Fruit fly (Drosophila melanogaster) whole organism, embryonic: Measurements from ENCODE around the gene CG7601.

Source experiments
- CG10366 ChIP-seq: fragments of 200-800 bp; sonication (Bioruptor generic); IDR thresholded peaks from 2 replicates; pipeline ENCODE4 v1.3.6; 2022; ENCODE audit warnings: missing biosample characterization, missing genetic modification characterization
- CG13894 ChIP-seq: fragments of 200-800 bp; sonication (Bioruptor generic); optimal IDR thresholded peaks from 3 replicates; lab custom pipeline; 2018; ENCODE audit warnings: missing biosample characterization, mild to moderate bottlenecking, missing genetic modification characterization, moderate library complexity
- CG14860 ChIP-seq: fragments of 200-800 bp; sonication (Bioruptor generic); IDR thresholded peaks from 3 replicates; pipeline ENCODE4 v1.3.6; 2022; ENCODE audit warnings: missing biosample characterization, missing genetic modification characterization; ENCODE audit not compliant: partially characterized antibody
- CG15696 ChIP-seq: fragments of 200-800 bp; sonication (Bioruptor generic); optimal IDR thresholded peaks from 2 replicates; lab custom pipeline; 2019; ENCODE audit warnings: missing biosample characterization, mild to moderate bottlenecking, missing genetic modification characterization, moderate library complexity
- CG18011 ChIP-seq: fragments of 200-800 bp; sonication (Bioruptor generic); optimal IDR thresholded peaks from 2 replicates; lab custom pipeline; 2017; ENCODE audit warnings: missing biosample characterization, missing genetic modification characterization, mild to moderate bottlenecking, moderate library complexity, missing genotype
- CG2199 ChIP-seq: fragments of 200-800 bp; sonication (Bioruptor generic); IDR thresholded peaks from 3 replicates; pipeline ENCODE4 v1.3.6; 2022; ENCODE audit warnings: missing biosample characterization, missing genetic modification characterization
- CG31441 ChIP-seq: fragments of 200-800 bp; sonication (Bioruptor generic); IDR thresholded peaks from 2 replicates; pipeline ENCODE4 v1.3.6; 2022; ENCODE audit warnings: missing biosample characterization, missing genetic modification characterization
- CG33213 ChIP-seq: fragments of 200-800 bp; sonication (Bioruptor generic); optimal IDR thresholded peaks from 3 replicates; lab custom pipeline; 2016; ENCODE audit warnings: missing biosample characterization, missing genetic modification characterization
- CG33557 ChIP-seq: fragments of 200-800 bp; sonication (Bioruptor generic); optimal IDR thresholded peaks from 2 replicates; lab custom pipeline; 2019; ENCODE audit warnings: missing biosample characterization, mild to moderate bottlenecking, missing genetic modification characterization, moderate library complexity
- CG34376 ChIP-seq: fragments of 200-800 bp; sonication (Bioruptor generic); optimal IDR thresholded peaks from 2 replicates; lab custom pipeline; 2018; ENCODE audit warnings: missing biosample characterization, mild to moderate bottlenecking, missing genetic modification characterization
- CG4282 ChIP-seq: fragments of 200-800 bp; sonication (Bioruptor generic); optimal IDR thresholded peaks from 2 replicates; lab custom pipeline; 2016; ENCODE audit warnings: missing biosample characterization, missing genetic modification characterization
- CG4360 ChIP-seq: fragments of 200-800 bp; sonication (Bioruptor generic); IDR thresholded peaks from 2 replicates; pipeline ENCODE4 v1.3.6; 2022; ENCODE audit warnings: missing biosample characterization, missing genetic modification characterization
- CG6854 ChIP-seq: fragments of 200-800 bp; sonication (Bioruptor generic); optimal IDR thresholded peaks from 3 replicates; lab custom pipeline; 2017; ENCODE audit warnings: missing biosample characterization, mild to moderate bottlenecking, missing genetic modification characterization
- CG7357 ChIP-seq: fragments of 200-800 bp; sonication (Bioruptor generic); IDR thresholded peaks from 3 replicates; pipeline ENCODE4 v1.3.6; 2022; ENCODE audit warnings: missing biosample characterization, missing genetic modification characterization
- CG8478 ChIP-seq: fragments of >200 bp; optimal IDR thresholded peaks from 2 replicates; lab custom pipeline; 2018
- D19A ChIP-seq: fragments of 200-800 bp; optimal IDR thresholded peaks from 3 replicates; lab custom pipeline; 2019; ENCODE audit warnings: missing biosample characterization, mild to moderate bottlenecking, missing genetic modification characterization, moderate library complexity
- Fer1 ChIP-seq: fragments of 200-800 bp; sonication (Bioruptor generic); optimal IDR thresholded peaks from 2 replicates; lab custom pipeline; 2017; ENCODE audit warnings: missing biosample characterization, mild to moderate bottlenecking, missing genetic modification characterization
- Fer2 ChIP-seq: fragments of 200-800 bp; sonication (Bioruptor generic); optimal IDR thresholded peaks from 2 replicates; lab custom pipeline; 2018; ENCODE audit warnings: missing biosample characterization, mild to moderate bottlenecking, missing genetic modification characterization, moderate library complexity
- Hr51 ChIP-seq, 2 experiments: fragments of 200-800 bp; sonication (Bioruptor generic); optimal IDR thresholded peaks; 2 replicates in 1 of 2; 3 replicates in 1 of 2; lab custom pipeline; 2016 to 2018; ENCODE audit warnings: missing biosample characterization in 2 of 2, missing genetic modification characterization in 2 of 2, mild to moderate bottlenecking in 1 of 2, moderate library complexity in 1 of 2
- Hsf ChIP-seq: fragments of 200-800 bp; sonication (Bioruptor generic); optimal IDR thresholded peaks from 3 replicates; lab custom pipeline; 2016; ENCODE audit warnings: missing biosample characterization, missing genetic modification characterization
- Kr ChIP-seq: fragments of 200-800 bp; sonication (Bioruptor generic); optimal IDR thresholded peaks from 2 replicates; lab custom pipeline; 2017; ENCODE audit warnings: missing biosample characterization, mild to moderate bottlenecking, missing genetic modification characterization
- Max ChIP-seq: fragments of 200-800 bp; sonication (Bioruptor generic); optimal IDR thresholded peaks from 2 replicates; lab custom pipeline; 2016; ENCODE audit warnings: missing biosample characterization, mild to moderate bottlenecking, missing genetic modification characterization
- NC2β ChIP-seq: fragments of 200-800 bp; sonication (Bioruptor generic); optimal IDR thresholded peaks from 2 replicates; lab custom pipeline; 2016; ENCODE audit warnings: missing biosample characterization, missing genetic modification characterization
- Optix ChIP-seq: fragments of 200-800 bp; sonication (Bioruptor generic); IDR thresholded peaks from 3 replicates; pipeline ENCODE4 v1.3.6; 2022; ENCODE audit warnings: missing biosample characterization, missing genetic modification characterization
- Poxn ChIP-seq: fragments of 200-800 bp; sonication (Bioruptor generic); IDR thresholded peaks from 2 replicates; pipeline ENCODE4 v1.3.6; 2022; ENCODE audit warnings: missing biosample characterization, missing genetic modification characterization
- Rx ChIP-seq: fragments of 200-800 bp; sonication (Bioruptor generic); IDR thresholded peaks from 2 replicates; pipeline ENCODE4 v1.3.6; 2022; ENCODE audit warnings: missing biosample characterization, missing genetic modification characterization
- ac ChIP-seq: fragments of 200-800 bp; sonication (Bioruptor generic); optimal IDR thresholded peaks from 3 replicates; lab custom pipeline; 2017; ENCODE audit warnings: missing biosample characterization, mild to moderate bottlenecking, missing genetic modification characterization
- bigmax ChIP-seq: fragments of 200-800 bp; sonication (Bioruptor generic); optimal IDR thresholded peaks from 2 replicates; lab custom pipeline; 2018; ENCODE audit warnings: missing biosample characterization, mild to moderate bottlenecking, missing genetic modification characterization
- bowl ChIP-seq: fragments of 200-800 bp; sonication (Bioruptor generic); IDR thresholded peaks from 2 replicates; pipeline ENCODE4 v1.3.6; 2022; ENCODE audit warnings: missing biosample characterization, missing genetic modification characterization
- chn ChIP-seq: fragments of 200-800 bp; sonication (Bioruptor generic); optimal IDR thresholded peaks from 2 replicates; lab custom pipeline; 2016; ENCODE audit warnings: missing biosample characterization, missing genetic modification characterization
- ci ChIP-seq: fragments of 200-800 bp; sonication (Bioruptor generic); IDR thresholded peaks from 3 replicates; pipeline ENCODE4 v1.3.6; 2022; ENCODE audit warnings: missing biosample characterization, missing genetic modification characterization
- disco-r ChIP-seq: fragments of 200-800 bp; sonication (Bioruptor generic); optimal IDR thresholded peaks from 2 replicates; lab custom pipeline; 2016; ENCODE audit warnings: missing biosample characterization, missing genetic modification characterization
- fru ChIP-seq: fragments of >200 bp; optimal IDR thresholded peaks from 2 replicates; lab custom pipeline; 2017
- gt ChIP-seq: fragments of 200-800 bp; sonication (Bioruptor generic); IDR thresholded peaks from 2 replicates; pipeline ENCODE4 v1.3.6; 2022; ENCODE audit warnings: missing biosample characterization, missing genetic modification characterization
- hb ChIP-seq: fragments of 200-800 bp; sonication (Bioruptor generic); IDR thresholded peaks from 3 replicates; pipeline ENCODE4 v1.3.6; 2022; ENCODE audit warnings: missing biosample characterization, missing genetic modification characterization; ENCODE audit not compliant: partially characterized antibody
- ind ChIP-seq: fragments of 200-800 bp; sonication (Bioruptor generic); optimal IDR thresholded peaks from 3 replicates; lab custom pipeline; 2016; ENCODE audit warnings: missing biosample characterization, missing genetic modification characterization
- kah ChIP-seq: fragments of 200-800 bp; sonication (Bioruptor generic); optimal IDR thresholded peaks from 2 replicates; lab custom pipeline; 2018; ENCODE audit warnings: missing biosample characterization, mild to moderate bottlenecking, missing genetic modification characterization
- kni ChIP-seq: fragments of 200-800 bp; sonication (Bioruptor generic); optimal IDR thresholded peaks from 3 replicates; lab custom pipeline; 2017; ENCODE audit warnings: mild to moderate bottlenecking, missing biosample characterization, missing genetic modification reagents, missing genetic modification characterization
- lilli ChIP-seq: fragments of 200-800 bp; sonication (Bioruptor generic); optimal IDR thresholded peaks from 3 replicates; lab custom pipeline; 2016; ENCODE audit warnings: missing biosample characterization, missing genetic modification characterization
- luna ChIP-seq: fragments of 200-800 bp; sonication (Bioruptor generic); optimal IDR thresholded peaks from 2 replicates; lab custom pipeline; 2016; ENCODE audit warnings: missing biosample characterization, missing genetic modification characterization
- maf-S ChIP-seq: fragments of 200-800 bp; sonication (Bioruptor generic); optimal IDR thresholded peaks from 2 replicates; lab custom pipeline; 2016; ENCODE audit warnings: missing biosample characterization, missing genetic modification characterization
- oc ChIP-seq: fragments of 200-800 bp; sonication (Bioruptor generic); optimal IDR thresholded peaks from 2 replicates; lab custom pipeline; 2018; ENCODE audit warnings: missing biosample characterization, mild to moderate bottlenecking, missing genetic modification characterization, moderate library complexity
- phol ChIP-seq: fragments of 200-800 bp; sonication (Bioruptor generic); optimal IDR thresholded peaks from 3 replicates; lab custom pipeline; 2018; ENCODE audit warnings: missing biosample characterization, mild to moderate bottlenecking, missing genetic modification characterization, moderate library complexity
- pita ChIP-seq: fragments of 200-800 bp; sonication (Bioruptor generic); optimal IDR thresholded peaks from 2 replicates; lab custom pipeline; 2017; ENCODE audit warnings: missing biosample characterization, mild to moderate bottlenecking, missing genetic modification characterization
- row ChIP-seq: fragments of 200-800 bp; sonication (Bioruptor generic); IDR thresholded peaks from 3 replicates; pipeline ENCODE4 v1.3.6; 2022; ENCODE audit warnings: missing biosample characterization, missing genetic modification characterization
- sc ChIP-seq, 3 experiments: fragments of >200 bp in 2 of 3; fragments of 200-800 bp in 1 of 3; sonication (Bioruptor generic) in 1 of 3; optimal IDR thresholded peaks; 2 replicates in 2 of 3; 3 replicates in 1 of 3; lab custom pipeline; 2017; ENCODE audit warnings: mild to moderate bottlenecking in 1 of 3, missing biosample characterization in 1 of 3, missing genetic modification characterization in 1 of 3, missing genetic modification reagents in 1 of 3
- sim ChIP-seq: fragments of 200-800 bp; sonication (Bioruptor generic); IDR thresholded peaks from 2 replicates; pipeline ENCODE4 v1.3.6; 2022; ENCODE audit warnings: missing biosample characterization, missing genetic modification characterization
- sima ChIP-seq: fragments of 200-800 bp; sonication (Bioruptor generic); optimal IDR thresholded peaks from 2 replicates; lab custom pipeline; 2016; ENCODE audit warnings: missing biosample characterization, missing genetic modification characterization
- sqz ChIP-seq: fragments of 200-800 bp; sonication (Bioruptor generic); optimal IDR thresholded peaks from 3 replicates; lab custom pipeline; 2018; ENCODE audit warnings: missing biosample characterization, mild to moderate bottlenecking, missing genetic modification characterization
- stc ChIP-seq: fragments of 200-800 bp; sonication (Bioruptor generic); IDR thresholded peaks from 2 replicates; pipeline ENCODE4 v1.3.6; 2022; ENCODE audit warnings: missing biosample characterization, missing genetic modification characterization
- stwl ChIP-seq: fragments of 200-800 bp; sonication (Bioruptor generic); optimal IDR thresholded peaks from 3 replicates; lab custom pipeline; 2018; ENCODE audit warnings: missing biosample characterization, mild to moderate bottlenecking, missing genetic modification characterization, moderate library complexity
- wor ChIP-seq: fragments of 200-800 bp; sonication (Bioruptor generic); IDR thresholded peaks from 2 replicates; pipeline ENCODE4 v1.3.6; 2022; ENCODE audit warnings: missing biosample characterization, missing genetic modification characterization
- zf30C ChIP-seq: fragments of 200-800 bp; sonication (Bioruptor generic); optimal IDR thresholded peaks from 3 replicates; lab custom pipeline; 2018; ENCODE audit warnings: missing biosample characterization, mild to moderate bottlenecking, missing genetic modification characterization

CG7601 gene

DNA sequence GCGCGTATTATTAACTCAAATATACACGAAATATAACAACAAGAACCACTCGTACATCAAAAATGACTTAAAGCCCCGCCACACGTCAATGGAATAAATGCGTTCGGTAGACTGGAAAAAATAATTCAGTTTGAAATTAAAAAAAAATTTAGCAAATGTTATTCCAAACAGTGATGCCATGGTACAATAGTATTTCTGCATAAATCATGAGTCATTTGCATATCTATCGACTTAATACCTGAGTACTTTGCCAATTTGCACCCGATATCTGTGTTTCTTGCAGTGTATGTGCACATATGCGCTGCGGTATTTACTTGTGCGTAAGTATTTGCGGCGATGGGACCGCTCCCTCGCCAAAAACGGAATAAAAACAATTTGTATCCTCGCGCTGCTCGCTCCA lies 26.6 kb upstream of the CG7601 start (continued):
- TF ChIP-seq Max: no peak
- no peak for TF ChIP-seq Fer2 (tag; lab: Kevin White, UChicago)
- TF ChIP-seq ac: no peak
- TF ChIP-seq CG33557 (GFP tag; lab: Kevin White, UChicago): no peak
- TF ChIP-seq CG33213: no peak
- peak; percentile 30 for TF ChIP-seq lilli (GFP tag; lab: Kevin White, UChicago)
- no peak for TF ChIP-seq CG34376 (GFP tag; lab: Kevin White, UChicago)
- no peak for TF ChIP-seq fru (lab: Kevin White, UChicago)
- TF ChIP-seq Rx (GFP tag; lab: Robert Waterston, UW): no peak
- no peak for TF ChIP-seq CG31441 (GFP tag; lab: Robert Waterston, UW)
- TF ChIP-seq stwl (tag; lab: Kevin White, UChicago): no peak
- TF ChIP-seq zf30C (GFP tag; lab: Kevin White, UChicago): no peak
- no peak for TF ChIP-seq CG4360 (GFP tag; lab: Robert Waterston, UW)
- no peak for TF ChIP-seq pita (GFP tag; lab: Kevin White, UChicago)
- TF ChIP-seq D19A: no peak
- no peak for TF ChIP-seq hb (GFP tag; lab: Robert Waterston, UW)
- peak in 1 of 2 experiments; percentile 28 for TF ChIP-seq Hr51 (GFP tag; optimal IDR thresholded peaks at IDR 0.05; lab: Kevin White, UChicago)
- TF ChIP-seq sqz (GFP tag; lab: Kevin White, UChicago): no peak
- peak; percentile 51 for TF ChIP-seq ind
- no peak for TF ChIP-seq CG6854
- no peak for TF ChIP-seq maf-S (GFP tag; lab: Kevin White, UChicago)
- no peak for TF ChIP-seq sc (optimal IDR thresholded peaks at IDR 0.05; lab: Kevin White, UChicago)
- TF ChIP-seq sc (GFP tag; optimal IDR thresholded peaks at IDR 0.05; lab: Kevin White, UChicago): peak; percentile 2
- TF ChIP-seq wor: no peak
- TF ChIP-seq Fer1 (GFP tag; lab: Kevin White, UChicago): no peak
- peak; percentile 55 for TF ChIP-seq row (GFP tag; lab: Robert Waterston, UW)
- no peak for TF ChIP-seq CG2199
- no peak for TF ChIP-seq luna (GFP tag; lab: Kevin White, UChicago)
- no peak for TF ChIP-seq bigmax (GFP tag; lab: Kevin White, UChicago)
- TF ChIP-seq Kr (GFP tag; lab: Kevin White, UChicago): no peak
- TF ChIP-seq phol (tag; lab: Kevin White, UChicago): peak; percentile 45
- no peak for TF ChIP-seq Optix
- TF ChIP-seq kah (GFP tag; lab: Kevin White, UChicago): no peak
- TF ChIP-seq stc (GFP tag; lab: Robert Waterston, UW): peak; percentile 26; the same call in 1 of the 2 replicates
- TF ChIP-seq kni (GFP tag; lab: Kevin White, UChicago): no peak
- TF ChIP-seq CG4282: no peak
- no peak for TF ChIP-seq CG10366
- TF ChIP-seq chn: no peak
- no peak for TF ChIP-seq bowl
- no peak for TF ChIP-seq CG15696 (tag; lab: Kevin White, UChicago)
- TF ChIP-seq disco-r (GFP tag; lab: Kevin White, UChicago): no peak
- no peak for TF ChIP-seq sim (GFP tag; lab: Robert Waterston, UW)
- no peak for TF ChIP-seq CG14860 (GFP tag; lab: Robert Waterston, UW)
- TF ChIP-seq NC2β: no peak
- TF ChIP-seq CG8478 (lab: Kevin White, UChicago): no peak
- no peak for TF ChIP-seq CG18011
- no peak for TF ChIP-seq CG13894 (tag; lab: Kevin White, UChicago)
- no peak for TF ChIP-seq CG7357
- no peak for TF ChIP-seq gt (GFP tag; lab: Robert Waterston, UW)
- no peak for TF ChIP-seq sima
- TF ChIP-seq Hsf (GFP tag; lab: Kevin White, UChicago): peak; percentile 32
- no peak for TF ChIP-seq Poxn
- no peak for TF ChIP-seq oc (tag; lab: Kevin White, UChicago)
- TF ChIP-seq ci: no peak
